Fruit fly (Drosophila melanogaster) whole organism, embryonic: Measurements from ENCODE around the gene Suv3.

Experiments
- CG10462 ChIP-seq: fragments of 200-800 bp; sonication (Bioruptor generic); optimal IDR thresholded peaks from 2 replicates; lab custom pipeline; 2016; ENCODE audit warnings: missing biosample characterization, missing genetic modification characterization
- CG11560 ChIP-seq: fragments of 200-800 bp; sonication (Bioruptor generic); IDR thresholded peaks from 3 replicates; pipeline ENCODE4 v1.3.6; 2022; ENCODE audit warnings: missing biosample characterization, missing genetic modification characterization
- CG11696 ChIP-seq: fragments of 200-800 bp; sonication (Bioruptor generic); IDR thresholded peaks from 2 replicates; pipeline ENCODE4 v1.3.6; 2022; ENCODE audit warnings: missing biosample characterization, missing genetic modification characterization
- CG12659 ChIP-seq: fragments of 200-800 bp; sonication (Bioruptor generic); optimal IDR thresholded peaks from 3 replicates; lab custom pipeline; 2017; ENCODE audit warnings: mild to moderate bottlenecking, missing biosample characterization, missing genetic modification reagents, missing genetic modification characterization
- CG13894 ChIP-seq: fragments of 200-800 bp; sonication (Bioruptor generic); optimal IDR thresholded peaks from 3 replicates; lab custom pipeline; 2018; ENCODE audit warnings: missing biosample characterization, mild to moderate bottlenecking, missing genetic modification characterization, moderate library complexity
- CG17361 ChIP-seq: fragments of 200-800 bp; sonication (Bioruptor generic); IDR thresholded peaks from 3 replicates; pipeline ENCODE4 v1.3.6; 2022; ENCODE audit warnings: missing biosample characterization, missing genetic modification characterization
- CG18476 ChIP-seq: fragments of 200-800 bp; sonication (Bioruptor generic); optimal IDR thresholded peaks from 2 replicates; lab custom pipeline; 2016; ENCODE audit warnings: missing biosample characterization, mild to moderate bottlenecking, missing genetic modification characterization
- CG2120 ChIP-seq: fragments of 200-800 bp; sonication (Bioruptor generic); optimal IDR thresholded peaks from 3 replicates; lab custom pipeline; 2016; ENCODE audit warnings: missing biosample characterization, missing genetic modification characterization
- CG2199 ChIP-seq: fragments of 200-800 bp; sonication (Bioruptor generic); IDR thresholded peaks from 3 replicates; pipeline ENCODE4 v1.3.6; 2022; ENCODE audit warnings: missing biosample characterization, missing genetic modification characterization
- CG3163 ChIP-seq: fragments of 200-800 bp; sonication (Bioruptor generic); optimal IDR thresholded peaks from 3 replicates; lab custom pipeline; 2016; ENCODE audit warnings: missing biosample characterization, missing genetic modification characterization
- CG33557 ChIP-seq: fragments of 200-800 bp; sonication (Bioruptor generic); optimal IDR thresholded peaks from 2 replicates; lab custom pipeline; 2019; ENCODE audit warnings: missing biosample characterization, mild to moderate bottlenecking, missing genetic modification characterization, moderate library complexity
- CG3838 ChIP-seq: fragments of 200-800 bp; sonication (Bioruptor generic); optimal IDR thresholded peaks from 3 replicates; lab custom pipeline; 2016; ENCODE audit warnings: missing biosample characterization, missing genetic modification characterization
- CG42726 ChIP-seq: fragments of 200-800 bp; sonication (Bioruptor generic); IDR thresholded peaks from 2 replicates; pipeline ENCODE4 v1.3.6; 2022; ENCODE audit warnings: missing biosample characterization, missing genetic modification characterization; ENCODE audit not compliant: partially characterized antibody
- CG7271 ChIP-seq: fragments of 200-800 bp; sonication (Bioruptor generic); optimal IDR thresholded peaks from 2 replicates; lab custom pipeline; 2018; ENCODE audit warnings: missing biosample characterization, mild to moderate bottlenecking, missing genetic modification characterization, moderate library complexity
- CG7963 ChIP-seq: fragments of 200-800 bp; sonication (Bioruptor generic); IDR thresholded peaks from 3 replicates; pipeline ENCODE4 v1.3.6; 2022; ENCODE audit warnings: missing biosample characterization, missing genetic modification characterization; ENCODE audit not compliant: partially characterized antibody
- CG8290 ChIP-seq, 3 experiments: fragments of 200-800 bp; sonication (Bioruptor generic); optimal IDR thresholded peaks; 2 replicates each; lab custom pipeline; 2016 to 2019; ENCODE audit warnings: missing biosample characterization in 3 of 3, missing genetic modification characterization in 3 of 3, mild to moderate bottlenecking in 2 of 3, moderate library complexity in 1 of 3
- CG8388 ChIP-seq: fragments of 200-800 bp; sonication (Bioruptor generic); optimal IDR thresholded peaks from 2 replicates; lab custom pipeline; 2019; ENCODE audit warnings: missing biosample characterization, mild to moderate bottlenecking, missing genetic modification characterization, moderate library complexity
- CG8765 ChIP-seq: fragments of 200-800 bp; sonication (Bioruptor generic); IDR thresholded peaks from 2 replicates; pipeline ENCODE4 v1.3.6; 2022; ENCODE audit warnings: missing biosample characterization, missing genetic modification characterization
- CG9609 ChIP-seq: fragments of 200-800 bp; sonication (Bioruptor generic); optimal IDR thresholded peaks from 3 replicates; lab custom pipeline; 2016; ENCODE audit warnings: missing biosample characterization, missing genetic modification characterization
- Ets65A ChIP-seq: fragments of 200-800 bp; sonication (Bioruptor generic); peaks from one replicate; lab custom pipeline; 2016; ENCODE audit warnings: missing biosample characterization, missing genetic modification characterization
- Gsc ChIP-seq: fragments of 200-800 bp; sonication (Bioruptor generic); IDR thresholded peaks from 2 replicates; pipeline ENCODE4 v1.3.6; 2022; ENCODE audit warnings: missing biosample characterization, missing genetic modification characterization
- HLH3B ChIP-seq: fragments of 200-800 bp; sonication (Bioruptor generic); IDR thresholded peaks from 2 replicates; pipeline ENCODE4 v1.3.6; 2022; ENCODE audit warnings: missing biosample characterization, missing genetic modification characterization
- HmgZ ChIP-seq: fragments of 200-800 bp; sonication (Bioruptor generic); optimal IDR thresholded peaks from 2 replicates; lab custom pipeline; 2018; ENCODE audit warnings: missing biosample characterization, mild to moderate bottlenecking, missing genetic modification characterization
- Hr78 ChIP-seq, 2 experiments: fragments of 200-800 bp in 1 of 2; fragments of >200 bp in 1 of 2; sonication (Bioruptor generic) in 1 of 2; optimal IDR thresholded peaks; 2 replicates each; lab custom pipeline; 2017 to 2019; ENCODE audit warnings: missing biosample characterization in 2 of 2, missing genetic modification characterization in 2 of 2, mild to moderate bottlenecking in 1 of 2, moderate library complexity in 1 of 2
- Hsf ChIP-seq: fragments of 200-800 bp; sonication (Bioruptor generic); optimal IDR thresholded peaks from 3 replicates; lab custom pipeline; 2016; ENCODE audit warnings: missing biosample characterization, missing genetic modification characterization
- Jarid2 ChIP-seq: fragments of 200-800 bp; sonication (Bioruptor generic); optimal IDR thresholded peaks from 3 replicates; lab custom pipeline; 2017; ENCODE audit warnings: mild to moderate bottlenecking, missing biosample characterization, missing genetic modification reagents, missing genetic modification characterization
- Lpt ChIP-seq: fragments of >200 bp; optimal IDR thresholded peaks from 2 replicates; lab custom pipeline; 2018; ENCODE audit warnings: missing biosample characterization, missing genetic modification characterization
- Optix ChIP-seq: fragments of 200-800 bp; sonication (Bioruptor generic); IDR thresholded peaks from 3 replicates; pipeline ENCODE4 v1.3.6; 2022; ENCODE audit warnings: missing biosample characterization, missing genetic modification characterization
- Spps ChIP-seq: fragments of 200-800 bp; sonication (Bioruptor generic); optimal IDR thresholded peaks from 2 replicates; lab custom pipeline; 2018; ENCODE audit warnings: missing biosample characterization, mild to moderate bottlenecking, missing genetic modification characterization
- Ssrp ChIP-seq: fragments of 200-800 bp; sonication (Bioruptor generic); optimal IDR thresholded peaks from 2 replicates; lab custom pipeline; 2018; ENCODE audit warnings: missing biosample characterization, mild to moderate bottlenecking, missing genetic modification characterization, moderate library complexity
- az2 ChIP-seq: fragments of 200-800 bp; sonication (Bioruptor generic); optimal IDR thresholded peaks from 3 replicates; lab custom pipeline; 2016; ENCODE audit warnings: missing biosample characterization, missing genetic modification characterization
- caup ChIP-seq: fragments of 200-800 bp; sonication (Bioruptor generic); optimal IDR thresholded peaks from 3 replicates; lab custom pipeline; 2017; ENCODE audit warnings: missing biosample characterization, mild to moderate bottlenecking, missing genetic modification characterization, moderate library complexity; ENCODE audit not compliant: severe bottlenecking
- croc ChIP-seq: fragments of 200-800 bp; sonication (Bioruptor generic); conservative IDR thresholded peaks from 3 replicates; pipeline ENCODE4 v1.3.6; 2022; ENCODE audit warnings: missing biosample characterization, missing genetic modification characterization
- crol ChIP-seq: fragments of 200-800 bp; sonication (Bioruptor generic); IDR thresholded peaks from 2 replicates; pipeline ENCODE4 v1.3.6; 2022; ENCODE audit warnings: missing biosample characterization, missing genetic modification characterization
- emc ChIP-seq: fragments of 200-800 bp; sonication (Bioruptor generic); optimal IDR thresholded peaks from 2 replicates; lab custom pipeline; 2016; ENCODE audit warnings: missing biosample characterization, missing genetic modification characterization
- gfzf ChIP-seq: fragments of 200-800 bp; sonication (Bioruptor generic); optimal IDR thresholded peaks from 2 replicates; lab custom pipeline; 2016; ENCODE audit warnings: missing biosample characterization, mild to moderate bottlenecking, missing genetic modification characterization, moderate library complexity
- gsb ChIP-seq: fragments of 200-800 bp; sonication (Bioruptor generic); IDR thresholded peaks from 2 replicates; pipeline ENCODE4 v1.3.6; 2022; ENCODE audit warnings: missing biosample characterization, missing genetic modification characterization
- jing ChIP-seq: fragments of 200-800 bp; sonication (Bioruptor generic); optimal IDR thresholded peaks from 2 replicates; lab custom pipeline; 2018; ENCODE audit warnings: missing biosample characterization, mild to moderate bottlenecking, missing genetic modification characterization
- kay ChIP-seq: fragments of 200-800 bp; sonication (Bioruptor generic); optimal IDR thresholded peaks from 2 replicates; lab custom pipeline; 2016; ENCODE audit warnings: missing biosample characterization, missing genetic modification characterization
- onecut ChIP-seq: fragments of 200-800 bp; sonication (Bioruptor generic); IDR thresholded peaks from 2 replicates; pipeline ENCODE4 v1.3.6; 2022; ENCODE audit warnings: missing biosample characterization, missing genetic modification characterization
- p53 ChIP-seq: fragments of 200-800 bp; sonication (Bioruptor generic); optimal IDR thresholded peaks from 2 replicates; lab custom pipeline; 2016; ENCODE audit warnings: missing biosample characterization, missing genetic modification characterization
- pho ChIP-seq: fragments of 200-800 bp; sonication (Bioruptor generic); optimal IDR thresholded peaks from 2 replicates; lab custom pipeline; 2016; ENCODE audit warnings: missing biosample characterization, missing genetic modification characterization
- pros ChIP-seq: fragments of 200-800 bp; sonication (Bioruptor generic); optimal IDR thresholded peaks from 3 replicates; lab custom pipeline; 2019; ENCODE audit warnings: missing biosample characterization, mild to moderate bottlenecking, missing genetic modification characterization, moderate library complexity
- psq ChIP-seq: fragments of 200-800 bp; sonication (Bioruptor generic); optimal IDR thresholded peaks from 2 replicates; lab custom pipeline; 2017; ENCODE audit warnings: missing biosample characterization, missing genetic modification characterization
- pum ChIP-seq: fragments of 200-800 bp; sonication (Bioruptor generic); optimal IDR thresholded peaks from 2 replicates; lab custom pipeline; 2016; ENCODE audit warnings: missing biosample characterization, missing genetic modification characterization
- pzg ChIP-seq: fragments of 200-800 bp; sonication (Bioruptor generic); optimal IDR thresholded peaks from 3 replicates; lab custom pipeline; 2018; ENCODE audit warnings: missing biosample characterization, mild to moderate bottlenecking, missing genetic modification characterization, moderate library complexity
- row ChIP-seq: fragments of 200-800 bp; sonication (Bioruptor generic); IDR thresholded peaks from 3 replicates; pipeline ENCODE4 v1.3.6; 2022; ENCODE audit warnings: missing biosample characterization, missing genetic modification characterization
- sd ChIP-seq: fragments of 200-800 bp; sonication (Bioruptor generic); optimal IDR thresholded peaks from 3 replicates; lab custom pipeline; 2018; ENCODE audit warnings: missing biosample characterization, mild to moderate bottlenecking, missing genetic modification characterization, moderate library complexity
- slp2 ChIP-seq: fragments of 200-800 bp; sonication (Bioruptor generic); optimal IDR thresholded peaks from 2 replicates; lab custom pipeline; 2016; ENCODE audit warnings: missing biosample characterization, missing genetic modification characterization
- tll ChIP-seq, 2 experiments: fragments of 200-800 bp in 1 of 2; fragments of >200 bp in 1 of 2; sonication (Bioruptor generic) in 1 of 2; optimal IDR thresholded peaks; 2 replicates each; lab custom pipeline; 2017 to 2019; ENCODE audit warnings: missing biosample characterization in 2 of 2, missing genetic modification characterization in 2 of 2, mild to moderate bottlenecking in 1 of 2, moderate library complexity in 1 of 2
- trem ChIP-seq: fragments of 200-800 bp; optimal IDR thresholded peaks from 3 replicates; lab custom pipeline; 2019; ENCODE audit warnings: missing biosample characterization, mild to moderate bottlenecking, missing genetic modification characterization, moderate library complexity

The Suv3 gene

dm6 chr3R:4337580-4337979 is 26.2 kb downstream of the Suv3 start, which contains the start of the genes Skp2 and CG1103 (continued):
- TF ChIP-seq pros (GFP tag; lab: Kevin White, UChicago) (peak; percentile 79), CG9609 (GFP tag; lab: Kevin White, UChicago) (no peak), Jarid2 (peak; percentile 49), pzg (GFP tag; lab: Kevin White, UChicago) (peak; percentile 89), Ssrp (no peak), CG42726 (GFP tag; lab: Robert Waterston, UW) (no peak), CG11696 (GFP tag; lab: Robert Waterston, UW) (no peak), crol (GFP tag; lab: Robert Waterston, UW) (no peak), CG17361 (GFP tag; lab: Robert Waterston, UW) (no peak; the same call in 2 of the 3 replicates), psq (GFP tag; lab: Kevin White, UChicago) (no peak), slp2 (GFP tag; lab: Kevin White, UChicago) (no peak), CG13894 (tag; lab: Kevin White, UChicago) (no peak), row (GFP tag; lab: Robert Waterston, UW) (peak; percentile 51; the same call in 1 of the 3 replicates), pum (GFP tag; lab: Kevin White, UChicago) (no peak), CG3163 (GFP tag; lab: Kevin White, UChicago) (peak; percentile 9), CG33557 (GFP tag; lab: Kevin White, UChicago) (no peak), p53 (GFP tag; lab: Kevin White, UChicago) (peak; percentile 16), HLH3B (no peak), trem (tag; lab: Kevin White, UChicago) (peak; percentile 66), Ets65A (GFP tag; lab: Kevin White, UChicago) (no peak), HmgZ (tag; lab: Kevin White, UChicago) (peak; percentile 41), tll (GFP tag; optimal IDR thresholded peaks at IDR 0.05; lab: Kevin White, UChicago) (peak in 1 of 2 experiments; percentile 33), emc (GFP tag; lab: Kevin White, UChicago) (no peak), Optix (no peak), CG2120 (GFP tag; lab: Kevin White, UChicago) (no peak), Hsf (GFP tag; lab: Kevin White, UChicago) (no peak), pho (GFP tag; lab: Kevin White, UChicago) (no peak), onecut (GFP tag; lab: Robert Waterston, UW) (no peak), Spps (no peak), CG10462 (no peak), CG8388 (no peak), CG11560 (tag; lab: Robert Waterston, UW) (peak; percentile 55; the same call in 2 of the 3 replicates), Lpt (no peak), CG3838 (no peak), gfzf (GFP tag; lab: Kevin White, UChicago) (peak; percentile 78), CG18476 (GFP tag; lab: Kevin White, UChicago) (no peak), gsb (GFP tag; lab: Robert Waterston, UW) (no peak), CG7963 (GFP tag; lab: Robert Waterston, UW) (0 out of 3 replicates have a peak, but pooled peaks have one; percentile 39), kay (GFP tag; lab: Kevin White, UChicago) (no peak), CG12659 (GFP tag; lab: Kevin White, UChicago) (peak; percentile 62), Hr78 (GFP tag; optimal IDR thresholded peaks at IDR 0.05; lab: Kevin White, UChicago) (no peak), CG2199 (GFP tag; lab: Robert Waterston, UW) (no peak; the same call in 2 of the 3 replicates), CG8765 (GFP tag; lab: Robert Waterston, UW) (no peak), az2 (no peak), sd (tag; lab: Kevin White, UChicago) (no peak), CG7271 (tag; lab: Kevin White, UChicago) (no peak), CG8290 (GFP tag; optimal IDR thresholded peaks at IDR 0.05; lab: Kevin White, UChicago) (peak; percentile 11), CG8290 (tag; optimal IDR thresholded peaks at IDR 0.05; lab: Kevin White, UChicago) (peak in 1 of 2 experiments; percentile 64), jing (GFP tag; lab: Kevin White, UChicago) (no peak), croc (GFP tag; lab: Robert Waterston, UW) (no peak), Gsc (GFP tag; lab: Robert Waterston, UW) (no peak), caup (no peak)
